Fruit fly (Drosophila melanogaster): Measurements from ENCODE around the gene lcs.
A peak's percentile ranks its signal among the peaks of the same experiment; 100 is the strongest.

lcs gene

DNA sequence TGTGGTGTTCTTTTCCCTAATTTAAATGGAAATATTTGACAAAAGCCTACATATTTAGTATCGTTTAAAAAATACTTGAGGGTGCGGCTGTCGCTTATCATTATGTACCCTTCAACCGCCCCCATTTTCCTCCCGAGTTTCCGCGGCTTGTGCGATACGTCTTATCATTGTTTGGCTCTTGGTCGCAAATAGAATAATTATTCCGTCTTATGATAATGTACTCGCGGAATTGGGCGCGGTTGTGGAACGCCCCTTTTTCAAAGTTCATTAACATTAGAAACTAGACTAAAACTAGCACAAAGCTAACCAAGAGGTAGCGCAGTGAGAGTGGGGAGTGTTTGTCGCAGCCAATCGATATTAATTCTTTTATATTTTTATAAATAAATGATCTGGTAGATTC is 31.7 kb downstream of the lcs start:
- peak; percentile 6 for TF ChIP-seq Sp1 (GFP tag; optimal IDR thresholded peaks at IDR 0.05)
- no peak for TF ChIP-seq h (GFP tag; optimal IDR thresholded peaks at IDR 0.05)
- no peak for TF ChIP-seq brk (GFP tag; optimal IDR thresholded peaks at IDR 0.05)

dm6 chrX:21362878-21363277 is 34.2 kb downstream of the lcs start, which contains the start of the genes bbx and waw:
Gene bbx, plus strand, starts transcription at chrX:21363028.
Gene waw, plus strand, starts transcription at chrX:21363028.
- TF ChIP-seq rgr (GFP tag; optimal IDR thresholded peaks at IDR 0.05) = peak; percentile 51
- no peak for TF ChIP-seq Hr83 (GFP tag; optimal IDR thresholded peaks at IDR 0.05; ENCODE audit: poor library complexity, severe bottlenecking)
- TF ChIP-seq h (GFP tag; optimal IDR thresholded peaks at IDR 0.05) = peak; percentile 4
- TF ChIP-seq Jra (GFP tag; optimal IDR thresholded peaks at IDR 0.05) = no peak
- TF ChIP-seq foxo (GFP tag; optimal IDR thresholded peaks at IDR 0.05) = peak in 1 of 2 experiments; percentile 33
- TF ChIP-seq Sp1 (GFP tag; optimal IDR thresholded peaks at IDR 0.05) = peak; percentile 12
- TF ChIP-seq fru (GFP tag; optimal IDR thresholded peaks at IDR 0.05) = no peak
- TF ChIP-seq HLH106 (tag; optimal IDR thresholded peaks at IDR 0.05) = peak; percentile 2
- peak; percentile 34 for TF ChIP-seq Myc (optimal IDR thresholded peaks at IDR 0.05)

DNA sequence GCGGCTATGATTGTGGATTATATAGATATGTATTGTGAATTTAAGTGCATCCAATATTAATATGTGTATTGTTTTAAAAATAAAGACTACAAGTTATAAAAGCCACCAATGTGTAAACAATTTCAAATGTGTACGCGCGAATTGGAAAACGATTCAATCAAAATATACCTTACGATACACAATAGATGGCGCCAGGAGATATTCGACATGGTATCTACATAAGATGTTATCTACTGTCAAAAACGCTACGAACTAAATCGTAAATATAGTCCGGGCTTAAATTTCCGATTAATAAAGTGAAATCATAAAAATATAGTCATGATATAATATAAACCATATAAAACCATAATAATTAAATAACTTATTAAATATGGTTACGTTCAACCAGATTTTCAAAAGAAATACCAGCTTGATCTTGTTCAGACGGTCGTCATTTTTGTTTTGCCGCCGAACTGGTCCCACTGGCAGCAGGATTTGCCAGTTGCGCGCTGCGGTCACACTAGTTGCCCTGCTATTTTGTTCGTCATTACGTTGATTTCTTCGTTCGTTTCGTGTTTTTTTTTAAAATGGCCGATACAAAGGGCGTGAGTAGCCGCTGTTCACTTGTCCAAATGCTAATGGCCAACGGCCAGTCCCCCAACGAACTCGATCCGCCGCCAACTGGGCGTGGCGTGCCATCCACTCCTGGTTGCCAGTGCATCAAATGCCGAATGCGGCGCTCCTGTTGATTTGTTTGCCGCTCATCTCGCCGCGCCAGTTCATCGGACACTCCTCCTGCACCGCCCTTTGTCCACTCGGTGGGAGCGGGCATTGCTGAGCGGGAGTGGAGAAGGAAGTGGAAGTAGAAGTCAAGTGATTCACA is 39.1 kb downstream of the lcs start, which contains the start of gene Septin1:
Gene Septin1 (plus strand): TSS at position 477 of the 862 bp plus-strand sequence.
- TF ChIP-seq Myc (optimal IDR thresholded peaks at IDR 0.05) (peak; percentile 31), Sp1 (GFP tag; optimal IDR thresholded peaks at IDR 0.05) (peak; percentile 27), dsf (GFP tag; optimal IDR thresholded peaks at IDR 0.05; ENCODE audit: borderline replicate concordance) (no peak), ey (GFP tag; optimal IDR thresholded peaks at IDR 0.05) (no peak), GATAd (GFP tag; optimal IDR thresholded peaks at IDR 0.05) (no peak), Hr83 (GFP tag; optimal IDR thresholded peaks at IDR 0.05; ENCODE audit: poor library complexity, severe bottlenecking) (no peak), Rel (GFP tag; optimal IDR thresholded peaks at IDR 0.05) (no peak), Rel (tag; optimal IDR thresholded peaks at IDR 0.05) (peak; percentile 25), psq (GFP tag; optimal IDR thresholded peaks at IDR 0.05) (no peak), woc (GFP tag; optimal IDR thresholded peaks at IDR 0.05) (no peak)

DNA sequence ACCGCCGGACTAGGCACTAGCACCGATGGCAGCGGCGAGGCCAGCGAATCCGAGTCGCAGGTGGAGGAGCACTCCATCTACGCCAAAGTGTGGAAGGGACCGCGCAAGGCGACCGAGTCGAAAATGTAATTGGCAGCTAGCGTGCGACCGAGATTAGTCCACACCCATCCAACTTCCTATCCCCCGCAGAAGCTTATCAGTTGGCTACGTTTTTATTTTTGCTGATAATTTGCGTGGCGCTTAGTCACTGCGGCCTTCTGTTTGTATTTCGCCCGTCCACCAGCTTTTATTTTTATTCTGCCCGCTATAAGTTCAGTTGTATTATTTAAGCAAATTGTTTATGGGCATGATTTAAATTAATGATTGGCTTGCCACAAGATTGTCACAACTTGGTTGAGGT is 43.6 kb downstream of the lcs start:
- TF ChIP-seq rgr (GFP tag; optimal IDR thresholded peaks at IDR 0.05) = peak; percentile 48
- no peak for TF ChIP-seq CG9705 (GFP tag; optimal IDR thresholded peaks at IDR 0.05)
- peak; percentile 82 for TF ChIP-seq h (GFP tag; optimal IDR thresholded peaks at IDR 0.05)

DNA sequence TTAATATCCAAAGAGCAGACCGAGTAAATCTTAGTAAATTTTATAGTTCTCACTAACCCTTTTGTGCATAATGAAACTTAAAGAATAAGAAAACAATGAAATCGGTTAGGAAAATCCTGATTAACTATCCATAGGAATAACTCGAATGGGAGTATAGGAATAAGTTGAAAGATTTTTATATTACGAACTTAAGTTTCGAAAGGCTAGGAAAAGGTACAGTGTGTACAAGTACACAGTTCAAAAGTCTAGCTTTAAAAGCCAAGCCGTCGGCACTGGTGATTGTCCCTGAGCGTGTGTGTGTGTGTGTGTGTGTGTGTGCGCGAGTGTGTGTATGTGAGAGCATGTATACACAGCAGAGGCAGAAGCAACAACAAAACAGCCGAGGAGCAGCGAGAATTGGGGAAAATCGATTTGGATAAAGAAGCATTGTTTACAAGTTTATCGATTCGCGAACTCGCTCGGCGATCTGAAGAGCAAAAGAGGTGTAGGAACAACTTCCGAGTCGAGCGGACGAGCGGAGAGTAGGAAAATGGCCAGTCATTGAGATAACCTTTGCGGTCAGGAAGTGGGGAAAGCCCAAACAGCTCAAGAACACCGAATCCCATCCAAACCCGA is 45.8 kb downstream of the lcs start:
- TF ChIP-seq Hnf4 (GFP tag; optimal IDR thresholded peaks at IDR 0.05) = no peak
- TF ChIP-seq usp (GFP tag; optimal IDR thresholded peaks at IDR 0.05) = no peak
- TF ChIP-seq CG32264 (GFP tag; optimal IDR thresholded peaks at IDR 0.05) = no peak
- TF ChIP-seq dmrt93B (GFP tag; optimal IDR thresholded peaks at IDR 0.05) = no peak
- TF ChIP-seq brk (GFP tag; optimal IDR thresholded peaks at IDR 0.05) = no peak
- no peak for TF ChIP-seq fru (GFP tag; optimal IDR thresholded peaks at IDR 0.05)
- peak; percentile 5 for TF ChIP-seq Jra (GFP tag; optimal IDR thresholded peaks at IDR 0.05)
- TF ChIP-seq woc (GFP tag; optimal IDR thresholded peaks at IDR 0.05) = peak; percentile 87
- TF ChIP-seq psq (GFP tag; optimal IDR thresholded peaks at IDR 0.05) = peak; percentile 5
- TF ChIP-seq br (GFP tag; optimal IDR thresholded peaks at IDR 0.05) = no peak
- no peak for TF ChIP-seq jim (GFP tag; optimal IDR thresholded peaks at IDR 0.05)
- no peak for TF ChIP-seq HLH106 (tag; optimal IDR thresholded peaks at IDR 0.05)
- TF ChIP-seq sv (GFP tag; optimal IDR thresholded peaks at IDR 0.05) = no peak
- TF ChIP-seq Dfd (GFP tag; optimal IDR thresholded peaks at IDR 0.05) = no peak
- TF ChIP-seq tai (GFP tag; optimal IDR thresholded peaks at IDR 0.05) = no peak
- TF ChIP-seq dl (GFP tag; optimal IDR thresholded peaks at IDR 0.05; ENCODE audit: insufficient read depth in 1 of 2, partially characterized antibody in 2 of 2) = no peak
- TF ChIP-seq Sp1 (GFP tag; optimal IDR thresholded peaks at IDR 0.05) = no peak
- no peak for TF ChIP-seq Rel (GFP tag; optimal IDR thresholded peaks at IDR 0.05)
- peak; percentile 43 for TF ChIP-seq Rel (tag; optimal IDR thresholded peaks at IDR 0.05)
- TF ChIP-seq foxo (GFP tag; optimal IDR thresholded peaks at IDR 0.05) = no peak
- TF ChIP-seq Vsx2 (GFP tag; optimal IDR thresholded peaks at IDR 0.05; ENCODE audit: partially characterized antibody) = no peak
- no peak for TF ChIP-seq Hr83 (GFP tag; optimal IDR thresholded peaks at IDR 0.05; ENCODE audit: poor library complexity, severe bottlenecking)
- TF ChIP-seq lola (GFP tag; optimal IDR thresholded peaks at IDR 0.05) = no peak
- no peak for TF ChIP-seq Hr78 (GFP tag; optimal IDR thresholded peaks at IDR 0.05)
- TF ChIP-seq rgr (GFP tag; optimal IDR thresholded peaks at IDR 0.05) = no peak
- TF ChIP-seq Dif (GFP tag; optimal IDR thresholded peaks at IDR 0.05; ENCODE audit: partially characterized antibody) = no peak
- peak; percentile 70 for TF ChIP-seq N (GFP tag; optimal IDR thresholded peaks at IDR 0.05)
- peak; percentile 97 for TF ChIP-seq Myc (optimal IDR thresholded peaks at IDR 0.05)
